Worm (Caenorhabditis elegans) whole organism, L3 larva: ENCODE results near the gene nhr-16.

Experiments used
- ama-1 ChIP-seq: fragments of 150-350 bp; optimal IDR thresholded peaks from 2 replicates; lab custom pipeline; 2018
- egl-5 ChIP-seq: fragments of 150-350 bp; optimal IDR thresholded peaks from 2 replicates; lab custom pipeline; 2017; ENCODE audit warnings: missing biosample characterization, missing genetic modification reagents, missing genetic modification characterization, inconsistent platforms
- lin-15B ChIP-seq: fragments of 150-350 bp; optimal IDR thresholded peaks from 2 replicates; lab custom pipeline; 2014; ENCODE audit warnings: missing biosample characterization, missing genetic modification characterization
- nhr-12 ChIP-seq: fragments of 150-350 bp; optimal IDR thresholded peaks from 2 replicates; lab custom pipeline; 2014; ENCODE audit warnings: missing biosample characterization, missing genetic modification characterization
- pha-4 ChIP-seq: fragments of 150-350 bp; optimal IDR thresholded peaks from 2 replicates; lab custom pipeline; 2014; ENCODE audit warnings: missing biosample characterization, missing genetic modification reagents, missing genetic modification characterization
- skn-1 ChIP-seq: fragments of 150-350 bp; optimal IDR thresholded peaks from 2 replicates; lab custom pipeline; 2014; ENCODE audit warnings: missing biosample characterization, missing genetic modification characterization
- ztf-11 ChIP-seq: fragments of 150-350 bp; optimal IDR thresholded peaks from 2 replicates; lab custom pipeline; 2014; ENCODE audit warnings: missing biosample characterization, missing genetic modification characterization

- TF ChIP-seq ztf-11 = no peak
- no peak for TF ChIP-seq lin-15B (tag; lab: Kevin White, UChicago)
- no peak for TF ChIP-seq pha-4 (tag; lab: Kevin White, UChicago)
- no peak for TF ChIP-seq skn-1
- no peak for TF ChIP-seq ama-1 (lab: Kevin White, UChicago)
- no peak for TF ChIP-seq nhr-12 (tag; lab: Kevin White, UChicago)
- TF ChIP-seq egl-5 (tag; lab: Kevin White, UChicago) = no peak
These were observed 24.2 kb downstream of the nhr-16 start for ce11 chrII:4462842-4463241.
